Worm (Caenorhabditis elegans) whole organism, mixed stage, embryonic: ENCODE measurements around the gene Y51A2A.4.

Experiments used
- M03D4.4 ChIP-seq: sonication (generic microtip); optimal IDR thresholded peaks from 2 replicates; lab custom pipeline; 2017; ENCODE audit warnings: mild to moderate bottlenecking, missing genetic modification characterization, missing compliant biosample characterization
- lin-13 ChIP-seq: fragments of 150-350 bp; optimal IDR thresholded peaks from 2 replicates; lab custom pipeline; 2014; ENCODE audit warnings: missing biosample characterization, missing genetic modification characterization
- mab-5 ChIP-seq: fragments of 150-350 bp; optimal IDR thresholded peaks from 2 replicates; lab custom pipeline; 2014; ENCODE audit warnings: missing biosample characterization, missing genetic modification characterization
- nhr-237 ChIP-seq: fragments of 150-350 bp; optimal IDR thresholded peaks from 2 replicates; lab custom pipeline; 2014; ENCODE audit warnings: missing biosample characterization, missing genetic modification characterization
- nhr-28 ChIP-seq: fragments of 150-350 bp; optimal IDR thresholded peaks from 2 replicates; lab custom pipeline; 2014; ENCODE audit warnings: missing biosample characterization, missing genetic modification characterization
- nhr-76 ChIP-seq: sonication (generic microtip); optimal IDR thresholded peaks from 2 replicates; lab custom pipeline; 2017; ENCODE audit warnings: missing biosample characterization, missing genetic modification characterization
- pha-4 ChIP-seq: fragments of 150-350 bp; optimal IDR thresholded peaks from 2 replicates; lab custom pipeline; 2018; ENCODE audit warnings: missing biosample characterization, missing genetic modification reagents, missing genetic modification characterization
- snpc-4 ChIP-seq: fragments of 150-350 bp; optimal IDR thresholded peaks from 2 replicates; lab custom pipeline; 2014; ENCODE audit warnings: missing biosample characterization, missing genetic modification characterization
- sptf-1 ChIP-seq: sonication (generic microtip); optimal IDR thresholded peaks from 2 replicates; lab custom pipeline; 2017; ENCODE audit warnings: mild to moderate bottlenecking, missing genetic modification characterization, moderate library complexity, missing compliant biosample characterization
- unc-39 ChIP-seq: fragments of 150-350 bp; optimal IDR thresholded peaks from 2 replicates; lab custom pipeline; 2014; ENCODE audit warnings: missing biosample characterization, missing genetic modification characterization
- unc-62 ChIP-seq: fragments of 150-350 bp; optimal IDR thresholded peaks from 2 replicates; lab custom pipeline; 2014; ENCODE audit warnings: missing biosample characterization, missing genetic modification reagents, missing genetic modification characterization
- ztf-11 ChIP-seq: fragments of 150-350 bp; optimal IDR thresholded peaks from 2 replicates; lab custom pipeline; 2014; ENCODE audit warnings: missing biosample characterization, missing genetic modification characterization

DNA sequence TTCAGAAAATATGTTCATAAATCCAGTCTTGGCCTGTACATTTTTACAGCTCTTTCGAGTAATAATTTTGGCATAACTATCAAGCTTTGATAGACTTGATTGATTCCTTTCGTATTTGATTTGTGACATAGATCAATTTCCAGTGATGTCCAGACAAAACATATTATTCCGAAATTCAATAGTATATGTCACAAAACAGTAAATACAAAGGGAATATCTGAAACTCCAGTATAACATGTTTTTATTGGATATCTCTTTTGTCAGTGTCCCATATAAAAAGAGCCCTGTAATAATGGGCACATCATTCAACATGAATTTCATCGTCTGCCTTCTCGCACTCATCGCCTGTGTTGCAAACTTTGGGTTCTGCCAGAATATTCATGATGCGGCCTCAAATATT lies at the start of gene Y51A2A.4:
- TF ChIP-seq sptf-1 (tag; lab: Kevin White, UChicago) (no peak), pha-4 (tag; lab: Kevin White, UChicago) (no peak), lin-13 (tag; lab: Kevin White, UChicago) (no peak), ztf-11 (no peak), mab-5 (tag; lab: Kevin White, UChicago) (no peak), snpc-4 (no peak), unc-62 (GFP tag; lab: Kevin White, UChicago) (no peak), nhr-237 (tag; lab: Kevin White, UChicago) (no peak), nhr-28 (no peak), unc-39 (tag; lab: Kevin White, UChicago) (no peak), nhr-76 (tag; lab: Kevin White, UChicago) (no peak), M03D4.4 (tag; lab: Kevin White, UChicago) (no peak)
